Worm (Caenorhabditis elegans) whole organism, L1 larva: Measurements from ENCODE around the gene btbd-10.

Source experiments
- C04F5.9 ChIP-seq: sonication (generic microtip); optimal IDR thresholded peaks from 2 replicates; lab custom pipeline; 2016; ENCODE audit warnings: missing genetic modification characterization, missing compliant biosample characterization
- C16A3.4 ChIP-seq: fragments of 150-350 bp; optimal IDR thresholded peaks from 2 replicates; lab custom pipeline; 2014; ENCODE audit warnings: missing biosample characterization, missing genetic modification characterization
- C34B4.2 ChIP-seq: sonication (generic microtip); optimal IDR thresholded peaks from 2 replicates; lab custom pipeline; 2017; ENCODE audit warnings: mild to moderate bottlenecking, missing genetic modification characterization, missing compliant biosample characterization
- F16B12.6 ChIP-seq: fragments of 150-350 bp; optimal IDR thresholded peaks from 2 replicates; lab custom pipeline; 2014; ENCODE audit warnings: missing biosample characterization, missing genetic modification characterization
- Y116A8C.19 ChIP-seq: sonication (generic microtip); optimal IDR thresholded peaks from 2 replicates; lab custom pipeline; 2016; ENCODE audit warnings: missing compliant biosample characterization, missing genetic modification characterization, borderline replicate concordance
- aha-1 ChIP-seq: fragments of 150-350 bp; optimal IDR thresholded peaks from 2 replicates; lab custom pipeline; 2014; ENCODE audit warnings: missing biosample characterization, missing genetic modification characterization
- ama-1 ChIP-seq: fragments of 150-350 bp; optimal IDR thresholded peaks from 2 replicates; lab custom pipeline; 2014
- blmp-1 ChIP-seq: fragments of 150-350 bp; optimal IDR thresholded peaks from 2 replicates; lab custom pipeline; 2014; ENCODE audit warnings: missing biosample characterization, missing genetic modification characterization
- ceh-8 ChIP-seq: fragments of 200-800 bp; sonication (Bioruptor generic); optimal IDR thresholded peaks from 2 replicates; lab custom pipeline; 2018; ENCODE audit warnings: mild to moderate bottlenecking, missing genetic modification characterization, moderate library complexity, missing compliant biosample characterization
- ceh-82 ChIP-seq, 3 experiments: fragments of 150-350 bp in 1 of 3; sonication (generic microtip) in 2 of 3; optimal IDR thresholded peaks; 2 replicates each; lab custom pipeline; 2014 to 2017; ENCODE audit warnings: missing biosample characterization in 3 of 3, missing genetic modification characterization in 3 of 3
- ceh-88 ChIP-seq: fragments of 200-800 bp; sonication (Bioruptor generic); IDR thresholded peaks from 2 replicates; pipeline ENCODE4 v1.3.6; 2022; ENCODE audit warnings: missing genetic modification characterization, missing compliant biosample characterization
- dpl-1 ChIP-seq, 3 experiments: fragments of 150-350 bp in 2 of 3; sonication (generic microtip) in 1 of 3; optimal IDR thresholded peaks; 2 replicates each; lab custom pipeline; 2014 to 2017; ENCODE audit warnings: missing biosample characterization in 3 of 3, missing genetic modification characterization in 3 of 3, missing genetic modification reagents in 3 of 3
- dsc-1 ChIP-seq: sonication (generic microtip); optimal IDR thresholded peaks from 2 replicates; lab custom pipeline; 2016; ENCODE audit warnings: mild to moderate bottlenecking, missing genetic modification characterization, missing compliant biosample characterization
- efl-1 ChIP-seq, 4 experiments: fragments of 150-350 bp; optimal IDR thresholded peaks in 3 of 4; peaks in 1 of 4; 1 replicate in 1 of 4; 2 replicates in 3 of 4; lab custom pipeline; 2014; ENCODE audit warnings: missing biosample characterization in 2 of 4, missing genetic modification characterization in 2 of 4, missing genetic modification reagents in 2 of 4
- efl-3 ChIP-seq: fragments of 200-800 bp; sonication (Bioruptor generic); optimal IDR thresholded peaks from 2 replicates; lab custom pipeline; 2018; ENCODE audit warnings: mild to moderate bottlenecking, missing genetic modification characterization, missing compliant biosample characterization
- elt-3 ChIP-seq, 6 experiments: fragments of 150-350 bp in 1 of 6; sonication (generic microtip); optimal IDR thresholded peaks; 2 replicates each; lab custom pipeline; 2017 to 2018; ENCODE audit warnings: missing biosample characterization in 6 of 6, missing genetic modification characterization in 6 of 6, inconsistent platforms in 1 of 6
- ets-5 ChIP-seq: fragments of 200-800 bp; sonication (Bioruptor generic); IDR thresholded peaks from 2 replicates; pipeline ENCODE4 v1.3.6; 2022; ENCODE audit warnings: missing genetic modification characterization, missing compliant biosample characterization
- fkh-10 ChIP-seq: sonication (generic microtip); optimal IDR thresholded peaks from 2 replicates; lab custom pipeline; 2017; ENCODE audit warnings: missing biosample characterization, missing genetic modification reagents, missing genetic modification characterization
- irx-1 ChIP-seq: sonication (generic microtip); optimal IDR thresholded peaks from 2 replicates; lab custom pipeline; 2016; ENCODE audit warnings: missing genetic modification characterization, missing compliant biosample characterization
- jun-1 ChIP-seq: fragments of 150-350 bp; optimal IDR thresholded peaks from 2 replicates; lab custom pipeline; 2014; ENCODE audit warnings: missing biosample characterization, missing genetic modification reagents, missing genetic modification characterization
- lin-13 ChIP-seq: fragments of 150-350 bp; optimal IDR thresholded peaks from 2 replicates; lab custom pipeline; 2014; ENCODE audit warnings: missing biosample characterization, missing genetic modification reagents, missing genetic modification characterization
- lin-14 ChIP-seq: fragments of 200-800 bp; sonication (Bioruptor generic); optimal IDR thresholded peaks from 2 replicates; lab custom pipeline; 2018; ENCODE audit warnings: mild to moderate bottlenecking, missing genetic modification characterization, moderate library complexity, missing compliant biosample characterization
- lin-15B ChIP-seq: fragments of 150-350 bp; sonication (generic microtip); optimal IDR thresholded peaks from 3 replicates; lab custom pipeline; 2014; ENCODE audit warnings: missing biosample characterization, missing genetic modification characterization
- lin-35 ChIP-seq, 2 experiments: fragments of 150-350 bp; optimal IDR thresholded peaks; 2 replicates each; lab custom pipeline; 2014; ENCODE audit warnings: missing biosample characterization in 2 of 2, missing genetic modification characterization in 2 of 2, missing genetic modification reagents in 2 of 2
- lin-39 ChIP-seq: fragments of 150-350 bp; optimal IDR thresholded peaks from 2 replicates; lab custom pipeline; 2014; ENCODE audit warnings: missing biosample characterization, missing genetic modification reagents, missing genetic modification characterization
- lsy-2 ChIP-seq, 2 experiments: fragments of 150-350 bp; optimal IDR thresholded peaks; 2 replicates each; lab custom pipeline; 2014; ENCODE audit warnings: missing biosample characterization in 2 of 2, missing genetic modification characterization in 2 of 2
- mab-9 ChIP-seq: fragments of 200-800 bp; sonication (Bioruptor generic); IDR thresholded peaks from 2 replicates; pipeline ENCODE4 v1.3.6; 2022; ENCODE audit warnings: missing genetic modification reagents, missing genetic modification characterization, missing compliant biosample characterization
- mdl-1 ChIP-seq, 2 experiments: fragments of 150-350 bp; optimal IDR thresholded peaks; 2 replicates each; lab custom pipeline; 2014 to 2017; ENCODE audit warnings: missing biosample characterization in 2 of 2, missing genetic modification characterization in 2 of 2, inconsistent platforms in 1 of 2
- mef-2 ChIP-seq: fragments of 150-350 bp; optimal IDR thresholded peaks from 2 replicates; lab custom pipeline; 2014; ENCODE audit warnings: missing biosample characterization, missing genetic modification characterization
- mep-1 ChIP-seq: fragments of 150-350 bp; optimal IDR thresholded peaks from 2 replicates; lab custom pipeline; 2014; ENCODE audit warnings: missing biosample characterization, missing genetic modification characterization
- nhr-11 ChIP-seq: fragments of 150-350 bp; optimal IDR thresholded peaks from 2 replicates; lab custom pipeline; 2014; ENCODE audit warnings: missing biosample characterization, missing genetic modification characterization
- nhr-12 ChIP-seq: sonication (generic microtip); optimal IDR thresholded peaks from 2 replicates; lab custom pipeline; 2017; ENCODE audit warnings: missing biosample characterization, missing genetic modification characterization
- nhr-19 ChIP-seq: fragments of 200-800 bp; sonication (Bioruptor generic); conservative IDR thresholded peaks from 2 replicates; pipeline ENCODE4 v1.3.6; 2022; ENCODE audit warnings: missing genetic modification characterization, missing compliant biosample characterization
- nhr-237 ChIP-seq: fragments of 150-350 bp; optimal IDR thresholded peaks from 2 replicates; lab custom pipeline; 2014; ENCODE audit warnings: missing biosample characterization, missing genetic modification characterization
- nhr-28 ChIP-seq: fragments of 150-350 bp; optimal IDR thresholded peaks from 2 replicates; lab custom pipeline; 2014; ENCODE audit warnings: missing biosample characterization, missing genetic modification characterization
- nhr-47 ChIP-seq: sonication (generic microtip); optimal IDR thresholded peaks from 2 replicates; lab custom pipeline; 2016; ENCODE audit warnings: mild to moderate bottlenecking, missing genetic modification characterization, moderate library complexity, missing compliant biosample characterization
- nhr-77 ChIP-seq: fragments of 150-350 bp; optimal IDR thresholded peaks from 2 replicates; lab custom pipeline; 2014; ENCODE audit warnings: missing biosample characterization, missing genetic modification characterization
- nhr-90 ChIP-seq: sonication (generic microtip); optimal IDR thresholded peaks from 2 replicates; lab custom pipeline; 2016; ENCODE audit warnings: mild to moderate bottlenecking, missing genetic modification characterization, missing compliant biosample characterization; ENCODE audit not compliant: poor library complexity
- pax-3 ChIP-seq: fragments of 200-800 bp; sonication (Bioruptor generic); optimal IDR thresholded peaks from 2 replicates; lab custom pipeline; 2018; ENCODE audit warnings: mild to moderate bottlenecking, missing genetic modification characterization, moderate library complexity, missing compliant biosample characterization
- rnt-1 ChIP-seq: sonication (generic microtip); optimal IDR thresholded peaks from 2 replicates; lab custom pipeline; 2016; ENCODE audit warnings: mild to moderate bottlenecking, missing genetic modification characterization, moderate library complexity, missing compliant biosample characterization
- skn-1 ChIP-seq: fragments of 150-350 bp; optimal IDR thresholded peaks from 2 replicates; lab custom pipeline; 2014; ENCODE audit warnings: missing biosample characterization, missing genetic modification characterization
- sox-4 ChIP-seq: sonication (generic microtip); optimal IDR thresholded peaks from 2 replicates; lab custom pipeline; 2016; ENCODE audit warnings: missing genetic modification characterization, missing compliant biosample characterization
- sptf-1 ChIP-seq: fragments of 150-350 bp; optimal IDR thresholded peaks from 2 replicates; lab custom pipeline; 2014; ENCODE audit warnings: missing biosample characterization, missing genetic modification characterization
- swsn-7 ChIP-seq: sonication (generic microtip); optimal IDR thresholded peaks from 2 replicates; lab custom pipeline; 2016; ENCODE audit warnings: missing genetic modification characterization, missing compliant biosample characterization
- tlp-1 ChIP-seq: fragments of 150-350 bp; optimal IDR thresholded peaks from 2 replicates; lab custom pipeline; 2014; ENCODE audit warnings: missing biosample characterization, missing genetic modification characterization
- unc-130 ChIP-seq: fragments of 150-350 bp; optimal IDR thresholded peaks from 2 replicates; lab custom pipeline; 2017; ENCODE audit warnings: missing biosample characterization, missing genetic modification characterization, inconsistent platforms
- unc-30 ChIP-seq: sonication (generic microtip); optimal IDR thresholded peaks from 2 replicates; lab custom pipeline; 2017; ENCODE audit warnings: missing biosample characterization, missing genetic modification characterization
- vab-15 ChIP-seq: sonication (generic microtip); optimal IDR thresholded peaks from 2 replicates; lab custom pipeline; 2017; ENCODE audit warnings: missing genotype, mild to moderate bottlenecking, missing genetic modification characterization, missing compliant biosample characterization
- xbp-1 ChIP-seq: sonication (generic microtip); optimal IDR thresholded peaks from 2 replicates; lab custom pipeline; 2016; ENCODE audit warnings: missing genetic modification characterization, missing compliant biosample characterization
- zip-4 ChIP-seq: fragments of 200-800 bp; sonication (Bioruptor generic); optimal IDR thresholded peaks from 2 replicates; lab custom pipeline; 2018; ENCODE audit warnings: mild to moderate bottlenecking, missing genetic modification characterization, moderate library complexity, missing compliant biosample characterization
- ztf-11 ChIP-seq, 2 experiments: sonication (generic microtip); optimal IDR thresholded peaks; 2 replicates each; lab custom pipeline; 2016 to 2017; ENCODE audit warnings: missing genetic modification characterization in 2 of 2, missing biosample characterization in 1 of 2, missing compliant biosample characterization in 1 of 2

Gene btbd-10

DNA sequence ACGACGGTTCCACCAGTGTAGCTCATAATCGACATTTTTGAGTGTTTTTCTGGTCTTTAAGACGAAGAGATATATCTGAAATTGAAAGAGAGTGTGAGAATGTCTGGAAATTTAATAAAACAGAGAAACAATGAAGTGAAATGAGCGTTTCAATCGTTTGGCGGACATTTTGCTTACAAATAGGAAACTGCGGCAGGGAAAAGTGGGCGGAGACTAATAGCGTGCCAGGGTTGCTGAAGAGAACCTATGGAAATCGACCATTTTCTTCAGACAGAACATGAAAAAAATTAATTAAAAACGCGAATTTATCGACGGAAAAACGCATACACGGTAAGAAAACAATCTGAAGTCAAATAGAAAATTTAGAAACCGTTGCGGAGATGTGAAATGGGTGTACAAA, 50.5 kb downstream of the btbd-10 start, which contains the start of gene pbs-3 (continued):
- TF ChIP-seq lin-13 (peak; percentile 47), swsn-7 (peak; percentile 37), unc-130 (peak; percentile 65), aha-1 (tag; lab: Kevin White, UChicago) (no peak), nhr-28 (tag; lab: Kevin White, UChicago) (no peak), lin-14 (peak; percentile 53), skn-1 (tag; lab: Kevin White, UChicago) (peak; percentile 97), nhr-11 (tag; lab: Kevin White, UChicago) (no peak), nhr-47 (tag; lab: Kevin White, UChicago) (peak; percentile 53), elt-3 (tag; optimal IDR thresholded peaks at IDR 0.05; lab: Kevin White, UChicago) (peak in 2 of 6 experiments; percentile 42 to 71), lin-39 (tag; lab: Kevin White, UChicago) (no peak), vab-15 (tag; lab: Kevin White, UChicago) (peak; percentile 61), ztf-11 (tag; optimal IDR thresholded peaks at IDR 0.05; lab: Kevin White, UChicago) (peak in 1 of 2 experiments; percentile 57), F16B12.6 (tag; lab: Kevin White, UChicago) (peak; percentile 56), unc-30 (tag; lab: Kevin White, UChicago) (no peak), lin-15B (peak; percentile 48), pax-3 (tag; lab: Kevin White, UChicago) (no peak), rnt-1 (tag; lab: Kevin White, UChicago) (peak; percentile 85), nhr-90 (tag; lab: Kevin White, UChicago) (peak; percentile 49), nhr-237 (tag; lab: Kevin White, UChicago) (peak; percentile 0), ceh-8 (GFP tag; lab: Kevin White, UChicago) (no peak), mef-2 (no peak), tlp-1 (tag; lab: Kevin White, UChicago) (no peak), zip-4 (GFP tag; lab: Kevin White, UChicago) (no peak), lin-35 (GFP tag; optimal IDR thresholded peaks at IDR 0.05; lab: Kevin White, UChicago) (peak; percentile 59 to 86), jun-1 (peak; percentile 2), nhr-19 (GFP tag; lab: Robert Waterston, UW) (0 out of 2 replicates have a peak, but pooled peaks have one; percentile 5), efl-3 (no peak), ama-1 (lab: Kevin White, UChicago) (peak; percentile 32), sptf-1 (tag; lab: Kevin White, UChicago) (no peak), fkh-10 (GFP tag; lab: Kevin White, UChicago) (no peak), mab-9 (no peak), nhr-77 (tag; lab: Kevin White, UChicago) (peak; percentile 49), ets-5 (GFP tag; lab: Robert Waterston, UW) (no peak), lsy-2 (tag; optimal IDR thresholded peaks at IDR 0.05; lab: Kevin White, UChicago) (peak; percentile 52 to 85), nhr-12 (tag; lab: Kevin White, UChicago) (no peak), C04F5.9 (no peak)

DNA sequence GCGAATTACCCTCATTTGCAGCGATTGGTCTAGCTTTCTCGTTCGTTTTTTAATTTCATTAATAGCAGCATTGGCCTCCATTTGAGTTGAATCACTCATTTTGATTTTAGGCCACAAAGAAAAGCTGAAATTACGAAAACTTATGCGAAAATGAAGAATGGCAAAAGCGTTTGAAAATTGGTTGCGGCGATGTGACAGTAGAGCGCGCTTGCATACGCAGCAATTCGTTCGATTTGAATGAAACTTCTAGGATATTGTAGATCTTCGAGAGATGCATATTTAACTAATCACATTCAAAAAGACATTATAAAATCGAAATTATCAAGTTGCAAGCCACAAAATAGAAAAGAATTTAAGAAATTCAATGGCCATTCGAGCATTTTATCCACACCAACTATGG, 54.9 kb downstream of the btbd-10 start, which contains the start of gene ulp-2:
Gene ulp-2, minus strand, starts transcription at position 158 of the 400 bp plus-strand sequence.
- TF ChIP-seq irx-1 (tag; lab: Kevin White, UChicago), result no peak
- TF ChIP-seq sox-4 (tag; lab: Kevin White, UChicago), result no peak
- TF ChIP-seq jun-1, result no peak
- TF ChIP-seq lin-39 (tag; lab: Kevin White, UChicago), result no peak
- no peak for TF ChIP-seq ets-5 (GFP tag; lab: Robert Waterston, UW)
- TF ChIP-seq rnt-1 (tag; lab: Kevin White, UChicago), result peak; percentile 13
- TF ChIP-seq nhr-19 (GFP tag; lab: Robert Waterston, UW), result no peak
- no peak for TF ChIP-seq Y116A8C.19 (tag; lab: Kevin White, UChicago)
- TF ChIP-seq pax-3 (tag; lab: Kevin White, UChicago), result no peak
- no peak for TF ChIP-seq dsc-1 (tag; lab: Kevin White, UChicago)
- no peak for TF ChIP-seq xbp-1 (tag; lab: Kevin White, UChicago)
- no peak for TF ChIP-seq nhr-11 (tag; lab: Kevin White, UChicago)
- TF ChIP-seq blmp-1 (tag; lab: Kevin White, UChicago), result peak; percentile 7
- no peak for TF ChIP-seq C16A3.4 (tag; lab: Kevin White, UChicago)
- no peak for TF ChIP-seq mab-9
- TF ChIP-seq C34B4.2 (tag; lab: Kevin White, UChicago), result no peak
- TF ChIP-seq lin-15B, result peak; percentile 37
- peak; percentile 22 for TF ChIP-seq lin-14
- peak; percentile 40 to 51 for TF ChIP-seq efl-1 (optimal IDR thresholded peaks at IDR 0.05; lab: Kevin White, UChicago)
- peak; percentile 51 to 55 for TF ChIP-seq efl-1 (GFP tag; optimal IDR thresholded peaks at IDR 0.05 in 1 of 2; lab: Kevin White, UChicago)
- TF ChIP-seq mep-1 (tag; lab: Kevin White, UChicago), result peak; percentile 40
- TF ChIP-seq ceh-82 (tag; optimal IDR thresholded peaks at IDR 0.05; lab: Kevin White, UChicago), result no peak
- TF ChIP-seq lsy-2 (tag; optimal IDR thresholded peaks at IDR 0.05; lab: Kevin White, UChicago), result peak; percentile 12 to 46
- peak in 2 of 3 experiments; percentile 46 to 67 for TF ChIP-seq dpl-1 (GFP tag; optimal IDR thresholded peaks at IDR 0.05; lab: Kevin White, UChicago)
- TF ChIP-seq F16B12.6 (tag; lab: Kevin White, UChicago), result no peak
- TF ChIP-seq ceh-88 (GFP tag; lab: Robert Waterston, UW), result no peak
- no peak for TF ChIP-seq mdl-1 (tag; optimal IDR thresholded peaks at IDR 0.05; lab: Kevin White, UChicago)
